Fruit fly (Drosophila melanogaster) whole organism, adult: Measurements from ENCODE around the gene CG13308.

Experiments
- CG11617 ChIP-seq: fragments of 200-800 bp; sonication (Bioruptor generic); optimal IDR thresholded peaks from 2 replicates; lab custom pipeline; 2017; ENCODE audit warnings: mild to moderate bottlenecking, missing biosample characterization, missing genetic modification reagents, missing genetic modification characterization
- Crg-1 ChIP-seq: fragments of 200-800 bp; sonication (Bioruptor generic); optimal IDR thresholded peaks from 2 replicates; lab custom pipeline; 2016; ENCODE audit warnings: missing biosample characterization, missing genetic modification characterization

DNA sequence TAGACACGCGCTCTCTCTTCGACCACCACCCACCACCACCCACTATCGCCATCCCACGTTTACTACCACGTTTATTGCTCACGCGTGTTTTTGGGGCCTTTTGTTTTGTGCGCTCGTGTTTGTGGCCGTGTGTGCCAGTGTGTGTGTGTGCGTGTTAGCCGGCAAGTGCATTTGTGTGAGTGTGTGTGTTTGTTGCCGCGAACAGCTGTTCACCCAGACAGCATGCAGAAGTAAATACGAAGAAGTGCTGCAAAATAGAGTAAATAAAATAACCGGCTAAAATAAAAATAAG, 19.5 kb downstream of the CG13308 start:
- TF ChIP-seq CG11617 (no peak), Crg-1 (GFP tag; lab: Kevin White, UChicago) (no peak)
